Worm (Caenorhabditis elegans): ENCODE data around the gene Y57G11C.52.

- no peak for TF ChIP-seq tbx-9 (tag; optimal IDR thresholded peaks at IDR 0.05; ENCODE audit: borderline replicate concordance)
- no peak for TF ChIP-seq hmg-20 (GFP tag; IDR thresholded peaks at IDR 0.05)
- no peak for TF ChIP-seq unc-130 (GFP tag; optimal IDR thresholded peaks at IDR 0.05)
- no peak for TF ChIP-seq F52B5.7 (tag; optimal IDR thresholded peaks at IDR 0.05)
- no peak for TF ChIP-seq rcor-1 (GFP tag; IDR thresholded peaks at IDR 0.05)
- no peak for TF ChIP-seq sdz-38 (tag; optimal IDR thresholded peaks at IDR 0.05)
- TF ChIP-seq chd-7 (tag; optimal IDR thresholded peaks at IDR 0.05), result no peak
- no peak for TF ChIP-seq madf-6 (GFP tag; IDR thresholded peaks at IDR 0.05)
These were observed 31.8 kb downstream of the Y57G11C.52 start for ce11 chrIV:14885584-14885983.

Data from whole organism, young adult.